Fruit fly (Drosophila melanogaster) whole organism, embryonic: ENCODE measurements around the gene CG13250.

Source experiments
- CG17186 ChIP-seq: fragments of 200-800 bp; sonication (Bioruptor generic); optimal IDR thresholded peaks from 3 replicates; lab custom pipeline; 2017; ENCODE audit warnings: missing biosample characterization, missing genetic modification reagents, missing genetic modification characterization
- CG17328 ChIP-seq: fragments of 200-800 bp; sonication (Bioruptor generic); IDR thresholded peaks from 2 replicates; pipeline ENCODE4 v1.3.6; 2022; ENCODE audit warnings: missing biosample characterization, missing genetic modification characterization
- CG5953 ChIP-seq: fragments of 200-800 bp; sonication (Bioruptor generic); IDR thresholded peaks from 2 replicates; pipeline ENCODE4 v1.3.6; 2022; ENCODE audit warnings: missing biosample characterization, missing genetic modification characterization
- Mrtf ChIP-seq: fragments of 200-800 bp; sonication (Bioruptor generic); IDR thresholded peaks from 3 replicates; pipeline ENCODE4 v1.3.6; 2022; ENCODE audit warnings: missing biosample characterization, missing genetic modification characterization
- NC2β ChIP-seq: fragments of 200-800 bp; sonication (Bioruptor generic); optimal IDR thresholded peaks from 2 replicates; lab custom pipeline; 2016; ENCODE audit warnings: missing biosample characterization, missing genetic modification characterization
- Nf-YC ChIP-seq: fragments of 200-800 bp; optimal IDR thresholded peaks from 3 replicates; lab custom pipeline; 2019; ENCODE audit warnings: missing biosample characterization, mild to moderate bottlenecking, missing genetic modification characterization, moderate library complexity
- fd64A ChIP-seq: fragments of 200-800 bp; sonication (Bioruptor generic); optimal IDR thresholded peaks from 3 replicates; lab custom pipeline; 2018; ENCODE audit warnings: missing biosample characterization, mild to moderate bottlenecking, missing genetic modification characterization
- fru ChIP-seq: fragments of >200 bp; optimal IDR thresholded peaks from 2 replicates; lab custom pipeline; 2017
- insv ChIP-seq, 2 experiments: fragments of 200-800 bp; sonication (Bioruptor generic); optimal IDR thresholded peaks; 3 replicates each; lab custom pipeline; 2016 to 2018; ENCODE audit warnings: missing biosample characterization in 2 of 2, missing genetic modification characterization in 2 of 2
- trem ChIP-seq: fragments of 200-800 bp; optimal IDR thresholded peaks from 3 replicates; lab custom pipeline; 2019; ENCODE audit warnings: missing biosample characterization, mild to moderate bottlenecking, missing genetic modification characterization, moderate library complexity

dm6 chr3L:20562649-20563048, 29.1 kb downstream of the CG13250 start:
- TF ChIP-seq Mrtf (GFP tag; lab: Robert Waterston, UW), result no peak
- TF ChIP-seq insv (GFP tag; optimal IDR thresholded peaks at IDR 0.05; lab: Kevin White, UChicago), result no peak
- no peak for TF ChIP-seq CG17328 (GFP tag; lab: Robert Waterston, UW)
- no peak for TF ChIP-seq CG5953 (GFP tag; lab: Robert Waterston, UW)
- TF ChIP-seq trem (tag; lab: Kevin White, UChicago), result no peak
- no peak for TF ChIP-seq fru (lab: Kevin White, UChicago)
- no peak for TF ChIP-seq Nf-YC (tag; lab: Kevin White, UChicago)
- no peak for TF ChIP-seq CG17186
- TF ChIP-seq NC2β (GFP tag; lab: Kevin White, UChicago), result no peak
- TF ChIP-seq fd64A (GFP tag; lab: Kevin White, UChicago), result no peak
